Worm (Caenorhabditis elegans): ENCODE measurements around the gene gpch-1.

The gpch-1 gene

ce11 chrIII:4429402-4429801 lies 21.1 kb downstream of the gpch-1 start, which contains the start of gene C28A5.6:
TSS of gene C28A5.6 (minus strand) at chrIII:4429502.
- TF ChIP-seq unc-3 (GFP tag; conservative IDR thresholded peaks at IDR 0.05) (no peak), unc-3 (tag; optimal IDR thresholded peaks at IDR 0.05) (no peak), elt-2 (tag; optimal IDR thresholded peaks at IDR 0.05) (no peak), ceh-24 (tag; optimal IDR thresholded peaks at IDR 0.05) (no peak), hlh-30 (tag; optimal IDR thresholded peaks at IDR 0.05; ENCODE audit: insufficient read depth) (no peak), ceh-2 (tag; optimal IDR thresholded peaks at IDR 0.05) (no peak), hlh-13 (GFP tag; optimal IDR thresholded peaks at IDR 0.05) (no peak), tbx-7 (tag; optimal IDR thresholded peaks at IDR 0.05) (no peak), unc-42 (tag; optimal IDR thresholded peaks at IDR 0.05) (no peak), pha-2 (tag; optimal IDR thresholded peaks at IDR 0.05) (no peak), nhr-232 (tag; optimal IDR thresholded peaks at IDR 0.05) (no peak), ets-4 (tag; optimal IDR thresholded peaks at IDR 0.05) (no peak), ceh-14 (tag; optimal IDR thresholded peaks at IDR 0.05) (no peak), pha-4 (tag; optimal IDR thresholded peaks at IDR 0.05) (no peak), fax-1 (tag; optimal IDR thresholded peaks at IDR 0.05) (no peak), elt-4 (tag; optimal IDR thresholded peaks at IDR 0.05) (no peak), tbx-2 (tag; optimal IDR thresholded peaks at IDR 0.05) (no peak), hlh-15 (tag; optimal IDR thresholded peaks at IDR 0.05) (no peak), C38D4.7 (GFP tag; optimal IDR thresholded peaks at IDR 0.05) (no peak), nfya-1 (tag; optimal IDR thresholded peaks at IDR 0.05) (no peak), unc-86 (tag; optimal IDR thresholded peaks at IDR 0.05) (no peak)

- TF ChIP-seq nfya-1 (tag; optimal IDR thresholded peaks at IDR 0.05): no peak
- no peak for TF ChIP-seq eyg-1 (tag; optimal IDR thresholded peaks at IDR 0.05)
These were observed 26.0 kb downstream of the gpch-1 start, which contains the start of gene C28A5.1 for ce11 chrIII:4434294-4434781. TSS of gene C28A5.1 (minus strand) at chrIII:4434344.

- no peak for TF ChIP-seq elt-2 (tag; optimal IDR thresholded peaks at IDR 0.05)
- no peak for TF ChIP-seq ceh-48 (tag; optimal IDR thresholded peaks at IDR 0.05)
- no peak for TF ChIP-seq pag-3 (tag; optimal IDR thresholded peaks at IDR 0.05; ENCODE audit: borderline replicate concordance)
- TF ChIP-seq hlh-30 (tag; optimal IDR thresholded peaks at IDR 0.05; ENCODE audit: insufficient read depth): no peak
- TF ChIP-seq pha-4 (tag; optimal IDR thresholded peaks at IDR 0.05): no peak
- no peak for TF ChIP-seq tbx-2 (tag; optimal IDR thresholded peaks at IDR 0.05)
- no peak for TF ChIP-seq K09A11.1 (tag; optimal IDR thresholded peaks at IDR 0.05; ENCODE audit: insufficient read depth)
These were observed 26.9 kb downstream of the gpch-1 start for ce11 chrIII:4435262-4435661.

ce11 chrIII:4439493-4439983 lies 31.2 kb downstream of the gpch-1 start, which contains the start of gene C28A5.2:
TSS of gene C28A5.2 (minus strand) at chrIII:4439543.
- no peak for TF ChIP-seq pax-1 (tag; optimal IDR thresholded peaks at IDR 0.05)

- TF ChIP-seq Y22D7AL.16 (tag; optimal IDR thresholded peaks at IDR 0.05): no peak
These were observed 33.4 kb downstream of the gpch-1 start, which contains the start of gene nex-3 for ce11 chrIII:4441781-4442180. TSS of gene nex-3 (plus strand) at chrIII:4442081.

ce11 chrIII:4444492-4444891 lies 36.1 kb downstream of the gpch-1 start:
- TF ChIP-seq ama-1 (optimal IDR thresholded peaks at IDR 0.05): no peak
- no peak for TF ChIP-seq hlh-30 (tag; optimal IDR thresholded peaks at IDR 0.05; ENCODE audit: insufficient read depth)
- no peak for TF ChIP-seq zip-5 (tag; optimal IDR thresholded peaks at IDR 0.05)
- TF ChIP-seq pros-1 (tag; optimal IDR thresholded peaks at IDR 0.05): no peak
- no peak for TF ChIP-seq ceh-9 (tag; optimal IDR thresholded peaks at IDR 0.05)
- TF ChIP-seq unc-55 (GFP tag; optimal IDR thresholded peaks at IDR 0.05): no peak
- TF ChIP-seq pqm-1 (tag; optimal IDR thresholded peaks at IDR 0.05): no peak
- TF ChIP-seq nhr-11 (tag; optimal IDR thresholded peaks at IDR 0.05): no peak
- TF ChIP-seq hlh-6 (tag; optimal IDR thresholded peaks at IDR 0.05): no peak

All from whole organism, late embryonic.